Worm (Caenorhabditis elegans) whole organism, young adult: Measurements from ENCODE around the gene T07F10.3.

Experiments used
- C06A6.2 ChIP-seq: fragments of 200-800 bp; sonication (Bioruptor generic); conservative IDR thresholded peaks from 2 replicates; pipeline ENCODE4 v1.3.6; 2022; ENCODE audit warnings: missing genetic modification characterization, missing compliant biosample characterization
- F52B5.7 ChIP-seq: sonication (generic microtip); optimal IDR thresholded peaks from 2 replicates; lab custom pipeline; 2016; ENCODE audit warnings: mild to moderate bottlenecking, missing genetic modification characterization, missing compliant biosample characterization
- T07F8.4 ChIP-seq: sonication (generic microtip); optimal IDR thresholded peaks from 2 replicates; lab custom pipeline; 2016; ENCODE audit warnings: mild to moderate bottlenecking, missing genetic modification characterization, moderate library complexity, missing compliant biosample characterization
- Y53F4B.3 ChIP-seq: fragments of 200-800 bp; sonication (Bioruptor generic); IDR thresholded peaks from 2 replicates; pipeline ENCODE4 v1.3.6; 2022; ENCODE audit warnings: missing genetic modification reagents, missing genetic modification characterization, missing compliant biosample characterization
- Y53G8AR.9 ChIP-seq: fragments of 200-800 bp; sonication (Bioruptor generic); conservative IDR thresholded peaks from 2 replicates; pipeline ENCODE4 v1.3.6; 2022; ENCODE audit warnings: missing genetic modification reagents, missing genetic modification characterization, missing compliant biosample characterization
- Y67H2A.10 ChIP-seq: fragments of 200-800 bp; sonication (Bioruptor generic); conservative IDR thresholded peaks from 2 replicates; pipeline ENCODE4 v1.3.6; 2022; ENCODE audit warnings: missing genetic modification reagents, missing genetic modification characterization, missing compliant biosample characterization
- Y95B8A.8 ChIP-seq: fragments of 200-800 bp; sonication (Bioruptor generic); IDR thresholded peaks from 2 replicates; pipeline ENCODE4 v1.3.6; 2022; ENCODE audit warnings: missing genetic modification reagents, missing genetic modification characterization, missing compliant biosample characterization
- ama-1 ChIP-seq, 3 experiments: fragments of 150-350 bp in 1 of 3; sonication (generic microtip) in 2 of 3; optimal IDR thresholded peaks; 2 replicates each; lab custom pipeline; 2014 to 2018; ENCODE audit warnings: missing biosample characterization in 2 of 3, missing genetic modification characterization in 2 of 3, missing genetic modification reagents in 2 of 3
- aptf-2 ChIP-seq: fragments of 200-800 bp; sonication (Bioruptor generic); conservative IDR thresholded peaks from 2 replicates; pipeline ENCODE4 v1.3.6; 2022; ENCODE audit warnings: missing genetic modification reagents, missing genetic modification characterization, missing compliant biosample characterization
- attf-5 ChIP-seq: fragments of 200-800 bp; sonication (Bioruptor generic); optimal IDR thresholded peaks from 2 replicates; lab custom pipeline; 2018; ENCODE audit warnings: mild to moderate bottlenecking, missing genetic modification characterization, missing compliant biosample characterization
- bed-2 ChIP-seq: fragments of 200-800 bp; sonication (Bioruptor generic); IDR thresholded peaks from 2 replicates; pipeline ENCODE4 v1.3.6; 2022; ENCODE audit warnings: missing genetic modification reagents, missing genetic modification characterization, missing compliant biosample characterization
- ccch-3 ChIP-seq: fragments of 200-800 bp; sonication (Bioruptor generic); optimal IDR thresholded peaks from 2 replicates; lab custom pipeline; 2018; ENCODE audit warnings: mild to moderate bottlenecking, missing genetic modification characterization, missing compliant biosample characterization
- cebp-1 ChIP-seq, 2 experiments: fragments of 200-800 bp in 1 of 2; sonication (Bioruptor generic) in 1 of 2; sonication (generic microtip) in 1 of 2; IDR thresholded peaks in 1 of 2; optimal IDR thresholded peaks in 1 of 2; 2 replicates each; pipeline versions ENCODE4 v1.3.6 to Lab custom; 2017 to 2022; ENCODE audit warnings: missing compliant biosample characterization in 2 of 2, missing genetic modification characterization in 2 of 2, mild to moderate bottlenecking in 1 of 2, missing genetic modification reagents in 1 of 2, moderate library complexity in 1 of 2
- cebp-2 ChIP-seq: fragments of 200-800 bp; sonication (Bioruptor generic); IDR thresholded peaks from 2 replicates; pipeline ENCODE4 v1.3.6; 2022; ENCODE audit warnings: missing genetic modification characterization, missing compliant biosample characterization
- ceh-40 ChIP-seq: fragments of 200-800 bp; sonication (Bioruptor generic); IDR thresholded peaks from 2 replicates; pipeline ENCODE4 v1.3.6; 2022; ENCODE audit warnings: missing genetic modification characterization, missing compliant biosample characterization
- ceh-58 ChIP-seq: fragments of 200-800 bp; sonication (Bioruptor generic); IDR thresholded peaks from 2 replicates; pipeline ENCODE4 v1.3.6; 2022; ENCODE audit warnings: missing genetic modification characterization, missing compliant biosample characterization
- ceh-79 ChIP-seq: sonication (generic microtip); optimal IDR thresholded peaks from 2 replicates; lab custom pipeline; 2017; ENCODE audit warnings: mild to moderate bottlenecking, missing genetic modification characterization, missing compliant biosample characterization
- dox-1 ChIP-seq: fragments of 200-800 bp; sonication (Bioruptor generic); IDR thresholded peaks from 2 replicates; pipeline ENCODE4 v1.3.6; 2022; ENCODE audit warnings: missing genetic modification reagents, missing genetic modification characterization, missing compliant biosample characterization
- dpff-1 ChIP-seq: sonication (generic microtip); optimal IDR thresholded peaks from 2 replicates; lab custom pipeline; 2017; ENCODE audit warnings: mild to moderate bottlenecking, missing genetic modification characterization, missing compliant biosample characterization
- dpl-1 ChIP-seq: fragments of 150-350 bp; optimal IDR thresholded peaks from 2 replicates; lab custom pipeline; 2014; ENCODE audit warnings: missing biosample characterization, missing genetic modification reagents, missing genetic modification characterization
- egl-18 ChIP-seq: fragments of 200-800 bp; sonication (Bioruptor generic); IDR thresholded peaks from 2 replicates; pipeline ENCODE4 v1.3.6; 2022; ENCODE audit warnings: missing genetic modification reagents, missing genetic modification characterization, missing compliant biosample characterization
- fkh-3 ChIP-seq: sonication (generic microtip); optimal IDR thresholded peaks from 2 replicates; lab custom pipeline; 2016; ENCODE audit warnings: mild to moderate bottlenecking, missing genetic modification characterization, missing compliant biosample characterization
- him-1 ChIP-seq: sonication (generic microtip); optimal IDR thresholded peaks from 2 replicates; lab custom pipeline; 2016; ENCODE audit warnings: missing genotype, missing genetic modification reagents, missing genetic modification characterization, missing compliant biosample characterization
- hlh-12 ChIP-seq: sonication (generic microtip); optimal IDR thresholded peaks from 2 replicates; lab custom pipeline; 2016; ENCODE audit warnings: missing genetic modification characterization, missing compliant biosample characterization
- hrde-1 ChIP-seq: sonication (generic microtip); optimal IDR thresholded peaks from 2 replicates; lab custom pipeline; 2016; ENCODE audit warnings: missing genetic modification characterization, mild to moderate bottlenecking, missing compliant biosample characterization, moderate library complexity, missing genotype, missing genetic modification reagents, borderline replicate concordance
- madf-10 ChIP-seq: sonication (generic microtip); optimal IDR thresholded peaks from 2 replicates; lab custom pipeline; 2016; ENCODE audit warnings: mild to moderate bottlenecking, missing genetic modification characterization, missing compliant biosample characterization
- madf-6 ChIP-seq: fragments of 200-800 bp; sonication (Bioruptor generic); IDR thresholded peaks from 2 replicates; pipeline ENCODE4 v1.3.6; 2022; ENCODE audit warnings: missing genetic modification reagents, missing genetic modification characterization, missing compliant biosample characterization
- mcd-1 ChIP-seq: fragments of 200-800 bp; sonication (Bioruptor generic); IDR thresholded peaks from 2 replicates; pipeline ENCODE4 v1.3.6; 2022; ENCODE audit warnings: missing genetic modification reagents, missing genetic modification characterization, missing compliant biosample characterization
- nfyb-1 ChIP-seq: fragments of 200-800 bp; sonication (Bioruptor generic); IDR thresholded peaks from 2 replicates; pipeline ENCODE4 v1.3.6; 2022; ENCODE audit warnings: missing genetic modification reagents, missing genetic modification characterization, missing compliant biosample characterization
- nhr-120 ChIP-seq: fragments of 200-800 bp; sonication (Bioruptor generic); IDR thresholded peaks from 2 replicates; pipeline ENCODE4 v1.3.6; 2022; ENCODE audit warnings: missing genetic modification characterization, missing compliant biosample characterization
- pbrm-1 ChIP-seq: fragments of 200-800 bp; sonication (Bioruptor generic); IDR thresholded peaks from 2 replicates; pipeline ENCODE4 v1.3.6; 2022; ENCODE audit warnings: missing genetic modification reagents, missing genetic modification characterization, missing compliant biosample characterization
- snpc-3.4 ChIP-seq: sonication (generic microtip); optimal IDR thresholded peaks from 2 replicates; lab custom pipeline; 2017; ENCODE audit warnings: missing genetic modification characterization, mild to moderate bottlenecking, missing compliant biosample characterization, antibody characterized with exemption, moderate library complexity, missing genotype, missing genetic modification reagents
- snpc-4 ChIP-seq, 5 experiments: fragments of 150-350 bp in 1 of 5; sonication (generic microtip) in 4 of 5; optimal IDR thresholded peaks; 2 replicates each; lab custom pipeline; 2014 to 2018; ENCODE audit warnings: missing genetic modification characterization in 5 of 5, missing biosample characterization in 3 of 5, antibody characterized with exemption in 2 of 5, mild to moderate bottlenecking in 2 of 5, missing compliant biosample characterization in 2 of 5, missing genotype in 2 of 5, moderate library complexity in 2 of 5, missing genetic modification reagents in 1 of 5
- somi-1 ChIP-seq: fragments of 200-800 bp; sonication (Bioruptor generic); optimal IDR thresholded peaks from 2 replicates; lab custom pipeline; 2018; ENCODE audit warnings: mild to moderate bottlenecking, missing genetic modification characterization, missing compliant biosample characterization
- sptf-2 ChIP-seq: fragments of 200-800 bp; sonication (Bioruptor generic); optimal IDR thresholded peaks from 2 replicates; lab custom pipeline; 2018; ENCODE audit warnings: mild to moderate bottlenecking, missing genetic modification characterization, missing compliant biosample characterization
- tbx-9 ChIP-seq: sonication (generic microtip); optimal IDR thresholded peaks from 2 replicates; lab custom pipeline; 2016; ENCODE audit warnings: borderline replicate concordance, missing genetic modification characterization, inconsistent platforms, missing compliant biosample characterization
- unc-130 ChIP-seq: sonication (generic microtip); optimal IDR thresholded peaks from 2 replicates; lab custom pipeline; 2016; ENCODE audit warnings: missing genetic modification reagents, missing genetic modification characterization, missing compliant biosample characterization
- zim-3 ChIP-seq: sonication (generic microtip); optimal IDR thresholded peaks from 2 replicates; lab custom pipeline; 2017; ENCODE audit warnings: mild to moderate bottlenecking, missing genetic modification characterization, moderate library complexity, missing compliant biosample characterization
- ztf-25 ChIP-seq: fragments of 200-800 bp; sonication (Bioruptor generic); IDR thresholded peaks from 2 replicates; pipeline ENCODE4 v1.3.6; 2022; ENCODE audit warnings: missing genetic modification reagents, missing genetic modification characterization, missing compliant biosample characterization
- ztf-26 ChIP-seq: sonication (generic microtip); optimal IDR thresholded peaks from 2 replicates; lab custom pipeline; 2017; ENCODE audit warnings: missing genetic modification characterization, missing compliant biosample characterization

T07F10.3 gene

ce11 chrV:12819155-12819554, 50.7 kb downstream of the T07F10.3 start (continued):
- no peak for TF ChIP-seq fkh-3 (tag; lab: Kevin White, UChicago)
- TF ChIP-seq pbrm-1: peak; percentile 57; the same call in 1 of the 2 replicates
- no peak for TF ChIP-seq bed-2 (GFP tag; lab: Robert Waterston, UW)
- no peak for TF ChIP-seq Y53F4B.3 (GFP tag; lab: Robert Waterston, UW)
- no peak for TF ChIP-seq mcd-1 (GFP tag; lab: Robert Waterston, UW)
- TF ChIP-seq ceh-79 (tag; lab: Kevin White, UChicago): no peak
- TF ChIP-seq snpc-4 (GFP tag; optimal IDR thresholded peaks at IDR 0.05; lab: Kevin White, UChicago): no peak
- TF ChIP-seq snpc-4 (tag; optimal IDR thresholded peaks at IDR 0.05; lab: Kevin White, UChicago): no peak
- TF ChIP-seq ama-1 (optimal IDR thresholded peaks at IDR 0.05; lab: Kevin White, UChicago): no peak
- no peak for TF ChIP-seq ama-1 (GFP tag; optimal IDR thresholded peaks at IDR 0.05; lab: Kevin White, UChicago)
- 0 out of 2 replicates have a peak, but pooled peaks have one; percentile 39 for TF ChIP-seq dox-1 (GFP tag; lab: Robert Waterston, UW)
- TF ChIP-seq attf-5 (GFP tag; lab: Kevin White, UChicago): peak; percentile 50
- TF ChIP-seq hrde-1: no peak
- TF ChIP-seq zim-3 (tag; lab: Kevin White, UChicago): no peak
- TF ChIP-seq tbx-9 (tag; lab: Kevin White, UChicago): no peak
- no peak for TF ChIP-seq dpl-1 (GFP tag; lab: Kevin White, UChicago)
- no peak for TF ChIP-seq ccch-3 (GFP tag; lab: Kevin White, UChicago)
- no peak for TF ChIP-seq ztf-26 (tag; lab: Kevin White, UChicago)
- TF ChIP-seq sptf-2 (GFP tag; lab: Kevin White, UChicago): no peak
- no peak for TF ChIP-seq Y53G8AR.9 (GFP tag; lab: Robert Waterston, UW)
- TF ChIP-seq snpc-3.4 (tag; lab: Kevin White, UChicago): no peak
- no peak for TF ChIP-seq him-1
- no peak for TF ChIP-seq C06A6.2 (GFP tag; lab: Robert Waterston, UW)
- no peak for TF ChIP-seq madf-6
- TF ChIP-seq madf-10 (tag; lab: Kevin White, UChicago): peak; percentile 71
- no peak for TF ChIP-seq ceh-40 (GFP tag; lab: Robert Waterston, UW)
- TF ChIP-seq somi-1 (GFP tag; lab: Kevin White, UChicago): no peak
- no peak for TF ChIP-seq cebp-2 (GFP tag; lab: Robert Waterston, UW)
- TF ChIP-seq dpff-1 (tag; lab: Kevin White, UChicago): no peak
- TF ChIP-seq egl-18 (GFP tag; lab: Robert Waterston, UW): no peak
- TF ChIP-seq cebp-1 (GFP tag; IDR thresholded peaks at IDR 0.05; lab: Robert Waterston, UW): 0 out of 2 replicates have a peak, but pooled peaks have one; percentile 13
- peak; percentile 52 for TF ChIP-seq cebp-1 (tag; optimal IDR thresholded peaks at IDR 0.05; lab: Kevin White, UChicago)
- no peak for TF ChIP-seq Y95B8A.8 (GFP tag; lab: Robert Waterston, UW)
- no peak for TF ChIP-seq T07F8.4 (tag; lab: Kevin White, UChicago)
- no peak for TF ChIP-seq nhr-120
- no peak for TF ChIP-seq ztf-25
- no peak for TF ChIP-seq ceh-58 (GFP tag; lab: Robert Waterston, UW)
- TF ChIP-seq nfyb-1 (GFP tag; lab: Robert Waterston, UW): no peak
- no peak for TF ChIP-seq Y67H2A.10 (GFP tag; lab: Robert Waterston, UW)
- TF ChIP-seq unc-130 (GFP tag; lab: Kevin White, UChicago): no peak
- no peak for TF ChIP-seq hlh-12 (tag; lab: Kevin White, UChicago)
- no peak for TF ChIP-seq F52B5.7 (tag; lab: Kevin White, UChicago)
- TF ChIP-seq aptf-2 (GFP tag; lab: Robert Waterston, UW): no peak
- TF ChIP-seq, all 124 proteins: peak for 7
